Fruit fly (Drosophila melanogaster) whole organism: Measurements from ENCODE around the gene CG42824.

ENCODE experiments used
- CG8478 ChIP-seq: fragments of >200 bp; optimal IDR thresholded peaks from 2 replicates; lab custom pipeline; 2018; ENCODE audit warnings: inconsistent platforms
- Dll ChIP-seq: fragments of >200 bp; optimal IDR thresholded peaks from 2 replicates; lab custom pipeline; 2017
- EcR ChIP-seq, 2 experiments: fragments of >200 bp; optimal IDR thresholded peaks; 2 replicates each; lab custom pipeline; 2017; ENCODE audit warnings: missing biosample characterization in 2 of 2, missing genetic modification characterization in 2 of 2, missing genetic modification reagents in 2 of 2
- pan ChIP-seq: fragments of >200 bp; optimal IDR thresholded peaks from 2 replicates; lab custom pipeline; 2017
- psq ChIP-seq: fragments of >200 bp; optimal IDR thresholded peaks from 2 replicates; lab custom pipeline; 2017
- usp ChIP-seq: fragments of >200 bp; optimal IDR thresholded peaks from 2 replicates; lab custom pipeline; 2017; ENCODE audit warnings: missing biosample characterization, missing genetic modification characterization, mixed read lengths

CG42824 gene

DNA sequence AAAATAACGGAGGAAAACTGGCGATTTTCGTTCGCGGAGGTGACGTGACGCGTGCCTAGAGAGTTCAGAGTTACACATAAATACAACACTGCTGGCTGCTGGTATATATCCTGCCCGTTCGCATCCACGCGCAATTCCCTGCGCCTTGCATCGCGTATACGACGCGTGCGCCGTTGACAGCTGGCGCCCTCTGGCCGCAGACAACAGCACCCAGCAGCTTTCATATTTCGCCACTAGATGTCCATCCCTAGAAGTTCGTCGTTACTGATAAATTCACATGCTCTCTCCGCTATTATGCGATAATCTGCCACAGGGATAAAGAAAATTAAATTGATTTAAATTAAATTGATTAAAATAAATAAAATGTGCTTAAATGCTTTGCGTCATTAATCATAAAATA lies 3.9 kb downstream of the CG42824 start, which contains the start of gene Sur-8:
Sur-8 (minus strand) TSS at position 82 of the 400 bp plus-strand sequence.
- TF ChIP-seq CG8478 (no peak), Dll (lab: Kevin White, UChicago) (no peak), usp (GFP tag; lab: Kevin White, UChicago) (no peak), pan (no peak), psq (no peak), EcR (GFP tag; optimal IDR thresholded peaks at IDR 0.05; lab: Kevin White, UChicago) (no peak)

dm6 chr3R:17401289-17401752 lies 5.0 kb downstream of the CG42824 start:
- no peak for TF ChIP-seq CG8478

DNA sequence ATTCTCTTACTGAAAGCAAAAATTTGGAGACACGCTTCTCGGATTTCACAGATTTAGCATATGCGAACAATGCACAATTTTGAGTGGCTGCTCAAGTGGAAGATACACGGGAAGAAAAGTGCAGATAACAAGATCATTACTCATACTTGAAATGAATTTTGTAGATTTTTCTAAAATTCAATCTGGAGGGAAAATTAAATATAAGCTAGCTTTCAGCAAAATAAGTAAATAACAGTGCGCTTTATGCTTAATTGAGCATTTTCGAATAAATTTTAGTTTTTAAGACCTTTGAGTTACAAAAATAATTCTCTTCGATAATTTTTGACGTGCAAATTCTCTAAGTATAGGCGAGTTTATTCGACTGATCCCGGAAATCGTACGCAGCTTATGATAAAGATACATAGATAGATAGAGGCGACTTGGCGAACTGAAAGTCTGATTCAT lies 5.6 kb downstream of the CG42824 start:
- no peak for TF ChIP-seq Dll (lab: Kevin White, UChicago)
- no peak for TF ChIP-seq EcR (GFP tag; optimal IDR thresholded peaks at IDR 0.05; lab: Kevin White, UChicago)
- TF ChIP-seq CG8478 = no peak
- no peak for TF ChIP-seq pan
- TF ChIP-seq usp (GFP tag; lab: Kevin White, UChicago) = no peak
- no peak for TF ChIP-seq psq

DNA sequence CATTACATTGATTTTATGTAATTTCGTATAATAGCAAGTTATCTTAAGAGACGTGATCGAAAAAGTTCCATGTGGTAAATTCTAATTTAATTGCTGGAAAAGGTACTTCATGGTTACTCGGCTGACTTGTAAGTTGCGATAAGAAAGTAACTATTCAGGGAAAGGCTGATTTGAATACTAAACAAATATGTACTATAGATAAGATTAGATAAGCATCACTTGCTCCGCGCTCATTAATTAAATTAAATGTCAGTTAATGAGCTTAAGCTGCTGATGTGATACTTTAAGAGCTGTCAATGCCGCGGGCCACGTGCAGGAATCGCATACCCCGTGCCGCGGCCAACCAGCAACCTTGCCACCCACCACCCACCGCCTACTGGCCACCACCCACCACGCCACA lies 6.2 kb downstream of the CG42824 start:
- TF ChIP-seq Dll (lab: Kevin White, UChicago) (no peak), pan (no peak), CG8478 (no peak), usp (GFP tag; lab: Kevin White, UChicago) (no peak), EcR (GFP tag; optimal IDR thresholded peaks at IDR 0.05; lab: Kevin White, UChicago) (no peak), psq (no peak)

DNA sequence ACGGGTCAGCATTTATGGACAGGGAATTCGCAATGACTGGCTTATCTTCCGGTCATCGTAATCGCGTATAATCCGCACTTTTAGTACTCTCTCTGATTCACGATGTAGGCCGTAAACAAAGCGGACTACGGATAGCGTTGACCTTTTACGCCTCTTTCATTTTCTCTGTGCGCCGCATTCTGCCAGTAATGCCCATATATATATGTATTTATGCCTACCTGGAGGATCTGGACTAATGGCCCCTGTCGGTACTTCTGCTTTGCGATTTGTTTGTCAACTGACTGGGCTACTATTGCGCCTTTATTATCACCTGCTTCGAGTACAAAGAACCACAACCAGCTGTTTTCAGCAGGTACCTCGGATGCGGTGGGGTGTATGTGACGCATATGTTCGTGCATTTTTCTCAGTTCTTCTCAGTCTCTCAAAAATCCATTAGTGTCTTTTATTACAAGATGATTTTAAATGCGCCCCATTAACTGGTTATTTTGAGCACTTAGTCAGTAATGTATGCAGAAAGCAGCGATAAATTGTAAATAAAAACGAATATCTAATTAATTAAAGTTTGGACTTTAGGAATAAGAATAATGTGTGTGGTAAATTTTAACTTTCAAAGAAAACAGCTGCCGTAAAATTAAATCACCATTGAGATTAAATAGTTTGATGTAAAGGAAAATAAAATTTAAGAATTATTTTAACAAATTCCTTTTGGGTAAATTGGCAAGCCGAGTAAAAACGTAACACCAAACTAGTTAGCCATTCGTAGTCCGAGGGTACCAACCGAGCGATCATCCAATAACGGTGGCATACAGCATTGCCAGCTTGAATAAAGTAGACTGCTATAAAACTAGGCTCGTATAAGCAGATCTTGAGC lies 11.8 kb downstream of the CG42824 start, which contains the start of gene CREG:
CREG (minus strand) TSS at position 323 of the 871 bp plus-strand sequence.
- TF ChIP-seq pan (peak; percentile 93), Dll (lab: Kevin White, UChicago) (no peak)

DNA sequence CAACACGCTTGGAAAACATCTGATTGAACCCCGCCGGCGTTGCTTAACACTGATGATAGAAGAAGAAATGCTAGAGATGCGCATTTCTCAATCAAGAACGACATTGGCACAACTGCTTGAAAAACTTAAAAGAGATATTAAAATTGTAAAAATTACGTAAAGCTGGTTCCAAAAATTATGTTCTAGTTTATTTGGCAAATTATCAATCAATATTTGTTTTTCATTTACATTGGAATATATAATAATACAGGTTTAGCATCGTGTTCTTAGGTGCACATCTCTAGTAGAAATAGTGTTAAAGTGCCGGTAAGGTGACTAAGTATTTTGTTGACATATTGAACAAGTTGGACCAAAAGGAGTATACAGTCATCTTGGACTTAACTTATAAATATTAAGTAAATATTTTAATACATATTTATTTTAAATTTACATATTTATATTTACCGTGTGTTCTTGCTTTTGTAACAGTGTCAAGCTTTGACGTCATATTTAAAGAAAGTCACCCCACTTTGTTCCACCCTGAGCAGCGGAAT lies 14.9 kb downstream of the CG42824 start, which contains the start of the genes Brf and sds22:
Brf (minus strand) TSS at position 25 of the 533 bp plus-strand sequence.
sds22 (plus strand) TSS at position 282 of the 533 bp plus-strand sequence.
- TF ChIP-seq pan = no peak
- TF ChIP-seq psq = no peak
- no peak for TF ChIP-seq EcR (GFP tag; optimal IDR thresholded peaks at IDR 0.05; lab: Kevin White, UChicago)
- TF ChIP-seq Dll (lab: Kevin White, UChicago) = no peak
- no peak for TF ChIP-seq CG8478
- TF ChIP-seq usp (GFP tag; lab: Kevin White, UChicago) = no peak

DNA sequence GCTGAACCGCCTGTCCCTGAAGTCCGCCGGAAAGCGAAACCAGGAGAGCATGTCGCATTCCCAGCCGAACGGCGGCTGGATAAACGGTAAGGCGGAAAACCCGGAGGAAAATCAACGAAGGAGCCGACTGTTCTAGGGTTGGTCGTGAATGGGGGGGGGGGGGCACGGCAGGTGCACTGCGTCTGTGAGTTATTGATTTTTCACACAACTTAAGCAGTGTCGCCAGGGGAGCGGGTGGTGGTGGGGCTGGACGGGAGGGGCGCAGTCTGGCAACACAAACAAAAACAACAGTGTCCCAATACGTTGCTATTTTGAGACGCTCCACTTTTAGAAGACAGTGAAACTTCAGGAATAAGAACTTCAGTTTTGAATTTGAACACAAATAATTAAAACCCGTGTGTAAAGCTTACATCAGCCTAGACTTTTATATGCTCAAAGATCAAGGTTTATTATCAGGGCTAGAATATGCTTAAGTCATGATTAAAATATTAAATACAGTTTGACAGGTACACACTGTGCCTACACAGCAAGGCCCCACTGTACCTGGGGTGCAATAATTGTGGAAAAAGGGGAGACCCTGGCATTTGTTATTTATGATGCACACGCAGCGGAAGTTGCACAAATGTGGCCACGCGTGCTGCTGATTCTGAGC lies 20.0 kb downstream of the CG42824 start:
- TF ChIP-seq EcR (GFP tag; optimal IDR thresholded peaks at IDR 0.05; lab: Kevin White, UChicago) (no peak), psq (no peak), pan (no peak)

dm6 chr3R:17385329-17386019 lies 20.8 kb downstream of the CG42824 start:
- TF ChIP-seq EcR (GFP tag; optimal IDR thresholded peaks at IDR 0.05; lab: Kevin White, UChicago) (no peak), usp (GFP tag; lab: Kevin White, UChicago) (no peak), psq (no peak), Dll (lab: Kevin White, UChicago) (no peak), pan (no peak), CG8478 (no peak)

DNA sequence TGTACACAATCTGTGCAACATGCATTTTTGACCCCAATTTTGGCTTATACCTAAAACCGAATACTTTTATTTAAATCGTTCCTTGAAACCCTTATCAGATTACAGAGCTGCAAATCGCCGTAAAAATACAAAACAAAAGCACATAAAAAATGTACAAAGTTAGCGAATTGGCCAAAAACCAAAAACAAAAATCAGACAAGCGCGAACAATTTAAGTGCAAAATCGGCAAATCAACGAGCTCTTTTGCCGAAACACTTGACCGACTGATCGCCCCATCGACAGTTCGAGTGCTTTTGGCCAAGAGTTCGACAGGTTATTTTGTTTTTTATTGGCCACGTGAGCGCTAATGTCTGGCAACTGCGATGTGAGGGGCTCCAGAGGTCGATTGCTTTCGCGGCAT lies 24.4 kb downstream of the CG42824 start:
- TF ChIP-seq Dll (lab: Kevin White, UChicago) = no peak
- TF ChIP-seq usp (GFP tag; lab: Kevin White, UChicago) = no peak
- no peak for TF ChIP-seq CG8478
- TF ChIP-seq EcR (GFP tag; optimal IDR thresholded peaks at IDR 0.05; lab: Kevin White, UChicago) = no peak
- no peak for TF ChIP-seq psq
- no peak for TF ChIP-seq pan

DNA sequence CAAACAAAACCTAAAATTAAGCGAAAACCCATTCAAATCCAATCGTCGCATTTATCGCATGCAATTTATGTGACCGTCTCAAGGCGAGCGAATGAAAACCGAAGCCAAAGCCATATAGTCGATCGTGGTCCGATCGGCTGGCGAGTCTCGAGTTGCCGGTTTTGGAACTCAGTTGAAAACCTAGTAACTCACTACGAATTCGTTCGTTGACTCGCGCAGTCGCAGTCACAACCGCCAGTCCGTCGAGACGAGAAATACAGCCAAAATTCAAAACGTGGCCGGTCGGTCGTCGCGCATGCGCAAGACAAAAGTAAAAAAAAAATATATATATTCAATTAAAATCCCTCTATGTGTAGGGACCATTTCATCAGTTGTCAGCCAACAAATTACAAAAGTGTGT lies 26.6 kb downstream of the CG42824 start, which contains the start of gene lute:
lute (plus strand) TSS at position 203 of the 400 bp plus-strand sequence.
- TF ChIP-seq EcR (GFP tag; optimal IDR thresholded peaks at IDR 0.05; lab: Kevin White, UChicago) = no peak
- no peak for TF ChIP-seq Dll (lab: Kevin White, UChicago)
- no peak for TF ChIP-seq pan
- no peak for TF ChIP-seq CG8478
- no peak for TF ChIP-seq usp (GFP tag; lab: Kevin White, UChicago)
- TF ChIP-seq psq = no peak

dm6 chr3R:17379051-17379450 lies 27.3 kb downstream of the CG42824 start:
- TF ChIP-seq psq (no peak), Dll (lab: Kevin White, UChicago) (no peak), usp (GFP tag; lab: Kevin White, UChicago) (no peak), CG8478 (no peak), EcR (GFP tag; optimal IDR thresholded peaks at IDR 0.05; lab: Kevin White, UChicago) (no peak), pan (no peak)

dm6 chr3R:17377503-17377902 lies 28.8 kb downstream of the CG42824 start:
- TF ChIP-seq EcR (GFP tag; optimal IDR thresholded peaks at IDR 0.05; lab: Kevin White, UChicago) (peak in 1 of 2 experiments; percentile 38), psq (no peak)
